Fruit fly (Drosophila melanogaster) whole organism, larva: ENCODE measurements around the gene Wdr33.

ENCODE experiments used
- noc ChIP-seq: fragments of 200-800 bp; sonication (Bioruptor generic); optimal IDR thresholded peaks from 3 replicates; lab custom pipeline; 2019; ENCODE audit warnings: missing biosample characterization, mild to moderate bottlenecking, missing genetic modification characterization, moderate library complexity

Wdr33 gene

dm6 chr3R:5694461-5694860 lies 34.0 kb downstream of the Wdr33 start:
- no peak for TF ChIP-seq noc

- TF ChIP-seq noc = no peak
Measured at dm6 chr3R:5696384-5696783, 35.9 kb downstream of the Wdr33 start.

dm6 chr3R:5701104-5701503 lies 40.7 kb downstream of the Wdr33 start:
- no peak for TF ChIP-seq noc

- no peak for TF ChIP-seq noc
Measured at dm6 chr3R:5704982-5705381, 44.5 kb downstream of the Wdr33 start.

dm6 chr3R:5705469-5706067 lies 45.1 kb downstream of the Wdr33 start:
- peak; percentile 88 for TF ChIP-seq noc
